Worm (Caenorhabditis elegans): Measurements from ENCODE around the gene irld-48.

ce11 chrII:2967064-2967463 is 11.2 kb downstream of the irld-48 start:
- TF ChIP-seq unc-120 (tag; optimal IDR thresholded peaks at IDR 0.05; ENCODE audit: poor library complexity, severe bottlenecking) (no peak), mab-5 (tag; optimal IDR thresholded peaks at IDR 0.05) (no peak), zip-8 (tag; optimal IDR thresholded peaks at IDR 0.05) (no peak)

Data from whole organism, mixed stage, embryonic.